Fruit fly (Drosophila melanogaster): ENCODE measurements around the gene CG33928.

CG33928 gene

dm6 chr2L:17427187-17427586 lies 9.2 kb downstream of the CG33928 start:
- no peak for TF ChIP-seq Aef1 (GFP tag; IDR thresholded peaks at IDR 0.05)
- peak in 1 of 2 experiments; percentile 22 for TF ChIP-seq Hr51 (GFP tag; optimal IDR thresholded peaks at IDR 0.05)
- TF ChIP-seq ci (GFP tag; IDR thresholded peaks at IDR 0.05), result no peak
- TF ChIP-seq CG14441 (GFP tag; IDR thresholded peaks at IDR 0.05), result peak; percentile 29; the same call in 1 of the 2 replicates
- TF ChIP-seq Side (GFP tag; optimal IDR thresholded peaks at IDR 0.05), result no peak
- TF ChIP-seq hbn (GFP tag; IDR thresholded peaks at IDR 0.05; ENCODE audit: partially characterized antibody), result no peak
- peak; percentile 11 for TF ChIP-seq CG30403 (GFP tag; optimal IDR thresholded peaks at IDR 0.05)
- TF ChIP-seq CG7928 (GFP tag; optimal IDR thresholded peaks at IDR 0.05), result no peak
- TF ChIP-seq maf-S (GFP tag; optimal IDR thresholded peaks at IDR 0.05), result no peak
- TF ChIP-seq cato (GFP tag; optimal IDR thresholded peaks at IDR 0.05; ENCODE audit: borderline replicate concordance), result no peak
- TF ChIP-seq CG15269 (tag; optimal IDR thresholded peaks at IDR 0.05), result no peak
- peak; percentile 73 for TF ChIP-seq Med (GFP tag)
- TF ChIP-seq ssp (GFP tag; IDR thresholded peaks at IDR 0.05), result no peak
- no peak for TF ChIP-seq abd-A (tag; optimal IDR thresholded peaks at IDR 0.05)
- TF ChIP-seq CG17328 (GFP tag; IDR thresholded peaks at IDR 0.05), result peak; percentile 16; the same call in 1 of the 2 replicates
- TF ChIP-seq gem (tag; optimal IDR thresholded peaks at IDR 0.05), result peak; percentile 16
- TF ChIP-seq B-H1 (GFP tag; IDR thresholded peaks at IDR 0.05), result 0 out of 3 replicates have a peak, but pooled peaks have one; percentile 12
- TF ChIP-seq Vsx1 (GFP tag; optimal IDR thresholded peaks at IDR 0.05), result no peak
- TF ChIP-seq Ptx1 (GFP tag; IDR thresholded peaks at IDR 0.05), result peak; percentile 44; the same call in 1 of the 2 replicates
- no peak for TF ChIP-seq mirr (GFP tag; optimal IDR thresholded peaks at IDR 0.05)
- no peak for TF ChIP-seq exex (tag; optimal IDR thresholded peaks at IDR 0.05)
- peak; percentile 15 for TF ChIP-seq CG11504 (tag; optimal IDR thresholded peaks at IDR 0.05)

- TF ChIP-seq CG4282 (GFP tag; optimal IDR thresholded peaks at IDR 0.05), result no peak
- no peak for TF ChIP-seq bab2 (GFP tag; optimal IDR thresholded peaks at IDR 0.05)
- no peak for TF ChIP-seq run (tag; optimal IDR thresholded peaks at IDR 0.05)
- TF ChIP-seq CG11504 (tag; optimal IDR thresholded peaks at IDR 0.05), result no peak
- no peak for TF ChIP-seq zen (tag; optimal IDR thresholded peaks at IDR 0.05)
- TF ChIP-seq sna (GFP tag; IDR thresholded peaks at IDR 0.05; ENCODE audit: partially characterized antibody), result no peak
- no peak for TF ChIP-seq CG14441 (GFP tag; IDR thresholded peaks at IDR 0.05)
- no peak for TF ChIP-seq Max (GFP tag; optimal IDR thresholded peaks at IDR 0.05)
- no peak for TF ChIP-seq TFAM (GFP tag; optimal IDR thresholded peaks at IDR 0.05)
- TF ChIP-seq kah (GFP tag; optimal IDR thresholded peaks at IDR 0.05), result no peak
- TF ChIP-seq pum (GFP tag; optimal IDR thresholded peaks at IDR 0.05), result no peak
- no peak for TF ChIP-seq CG8281 (tag; optimal IDR thresholded peaks at IDR 0.05)
- no peak for TF ChIP-seq CG11695 (GFP tag; IDR thresholded peaks at IDR 0.05)
- no peak for TF ChIP-seq corto (GFP tag; optimal IDR thresholded peaks at IDR 0.05)
- TF ChIP-seq Mes4 (GFP tag; optimal IDR thresholded peaks at IDR 0.05), result no peak
- no peak for TF ChIP-seq Sox102F (GFP tag; optimal IDR thresholded peaks at IDR 0.05)
Observed at dm6 chr2L:17425412-17425811, 11.0 kb downstream of the CG33928 start.

dm6 chr2L:17425005-17425404 lies 11.4 kb downstream of the CG33928 start:
- TF ChIP-seq gce (GFP tag; IDR thresholded peaks at IDR 0.05), result no peak
- no peak for TF ChIP-seq CG15696 (tag; optimal IDR thresholded peaks at IDR 0.05)
- TF ChIP-seq CG2199 (GFP tag; IDR thresholded peaks at IDR 0.05), result peak; percentile 96
- TF ChIP-seq hb (GFP tag; IDR thresholded peaks at IDR 0.05; ENCODE audit: partially characterized antibody), result no peak
- TF ChIP-seq unc-4 (GFP tag; IDR thresholded peaks at IDR 0.05; ENCODE audit: partially characterized antibody), result no peak
- TF ChIP-seq ken (GFP tag; IDR thresholded peaks at IDR 0.05), result no peak
- no peak for TF ChIP-seq HmgD (GFP tag; optimal IDR thresholded peaks at IDR 0.05)
- peak in 1 of 2 experiments; percentile 0 for TF ChIP-seq Pdp1 (GFP tag; optimal IDR thresholded peaks at IDR 0.05)
- TF ChIP-seq ro (GFP tag; IDR thresholded peaks at IDR 0.05), result no peak
- 0 out of 3 replicates have a peak, but pooled peaks have one; percentile 6 for TF ChIP-seq ci (GFP tag; IDR thresholded peaks at IDR 0.05)
- no peak for TF ChIP-seq az2 (GFP tag; optimal IDR thresholded peaks at IDR 0.05)
- no peak for TF ChIP-seq CG17186 (GFP tag; optimal IDR thresholded peaks at IDR 0.05)
- no peak for TF ChIP-seq Ets65A (GFP tag)
- TF ChIP-seq CG7372 (GFP tag; IDR thresholded peaks at IDR 0.05), result peak; percentile 67
- peak; percentile 40 for TF ChIP-seq CG12769 (tag; optimal IDR thresholded peaks at IDR 0.05)
- TF ChIP-seq abd-A (tag; optimal IDR thresholded peaks at IDR 0.05), result peak; percentile 2
